Fruit fly (Drosophila melanogaster) whole organism, prepupa: ENCODE measurements around the gene shakB.

Experiments
- Blimp-1 ChIP-seq: fragments of 200-800 bp; sonication (Bioruptor generic); optimal IDR thresholded peaks from 3 replicates; lab custom pipeline; 2017; ENCODE audit warnings: missing biosample characterization, missing genetic modification characterization, mild to moderate bottlenecking, moderate library complexity, missing genetic modification reagents
- CG10669 ChIP-seq: fragments of 200-800 bp; sonication (Bioruptor generic); optimal IDR thresholded peaks from 3 replicates; lab custom pipeline; 2018; ENCODE audit warnings: missing biosample characterization, mild to moderate bottlenecking, missing genetic modification characterization, moderate library complexity
- CG16779 ChIP-seq: fragments of 200-800 bp; sonication (Bioruptor generic); optimal IDR thresholded peaks from 3 replicates; lab custom pipeline; 2017; ENCODE audit warnings: missing biosample characterization, mild to moderate bottlenecking, missing genetic modification characterization
- CG32006 ChIP-seq: fragments of 200-800 bp; sonication (Bioruptor generic); optimal IDR thresholded peaks from 3 replicates; lab custom pipeline; 2017; ENCODE audit warnings: missing biosample characterization, mild to moderate bottlenecking, missing genetic modification characterization
- CG7368 ChIP-seq: fragments of 200-800 bp; sonication (Bioruptor generic); optimal IDR thresholded peaks from 3 replicates; lab custom pipeline; 2016; ENCODE audit warnings: missing biosample characterization, missing genetic modification characterization
- Eip78C ChIP-seq: fragments of 200-800 bp; sonication (Bioruptor generic); peaks from one replicate; lab custom pipeline; 2016; ENCODE audit warnings: missing biosample characterization, missing genetic modification characterization
- Hr39 ChIP-seq: fragments of 200-800 bp; sonication (Bioruptor generic); optimal IDR thresholded peaks from 2 replicates; lab custom pipeline; 2016; ENCODE audit warnings: missing biosample characterization, missing genetic modification characterization
- Lpt ChIP-seq: fragments of 200-800 bp; sonication (Bioruptor generic); optimal IDR thresholded peaks from 3 replicates; lab custom pipeline; 2016; ENCODE audit warnings: missing biosample characterization, missing genetic modification characterization
- OdsH ChIP-seq: fragments of 200-800 bp; sonication (Bioruptor generic); optimal IDR thresholded peaks from 3 replicates; lab custom pipeline; 2016; ENCODE audit warnings: missing biosample characterization, missing genetic modification characterization
- eg ChIP-seq: fragments of 200-800 bp; sonication (Bioruptor generic); IDR thresholded peaks from 3 replicates; pipeline ENCODE4 v1.3.6; 2022; ENCODE audit warnings: missing biosample characterization, missing genetic modification characterization
- spab ChIP-seq: fragments of 200-800 bp; sonication (Bioruptor generic); optimal IDR thresholded peaks from 2 replicates; lab custom pipeline; 2017; ENCODE audit warnings: missing biosample characterization, mild to moderate bottlenecking, missing genetic modification characterization, missing genetic modification reagents
- topi ChIP-seq: fragments of 200-800 bp; sonication (Bioruptor generic); optimal IDR thresholded peaks from 3 replicates; lab custom pipeline; 2016; ENCODE audit warnings: missing biosample characterization, missing genetic modification characterization

- no peak for TF ChIP-seq Hr39 (GFP tag; lab: Kevin White, UChicago)
- no peak for TF ChIP-seq CG32006
- TF ChIP-seq Eip78C (GFP tag; lab: Kevin White, UChicago), result no peak
- no peak for TF ChIP-seq topi (GFP tag; lab: Kevin White, UChicago)
- no peak for TF ChIP-seq Lpt (GFP tag; lab: Kevin White, UChicago)
- TF ChIP-seq Blimp-1 (GFP tag; lab: Kevin White, UChicago), result no peak
- TF ChIP-seq CG10669 (GFP tag; lab: Kevin White, UChicago), result no peak
- TF ChIP-seq CG16779 (tag; lab: Kevin White, UChicago), result no peak
- no peak for TF ChIP-seq OdsH (GFP tag; lab: Kevin White, UChicago)
- no peak for TF ChIP-seq eg
- TF ChIP-seq spab, result no peak
- TF ChIP-seq CG7368 (GFP tag; lab: Kevin White, UChicago), result no peak
Observed at dm6 chrX:20869297-20869696, 57.6 kb downstream of the shakB start, which contains the start of gene CG1314.
